Worm (Caenorhabditis elegans) whole organism, young adult: ENCODE data around the gene sipa-1.

ENCODE experiments used
- B0019.2 ChIP-seq: fragments of 200-800 bp; sonication (Bioruptor generic); conservative IDR thresholded peaks from 2 replicates; pipeline ENCODE4 v1.3.6; 2022; ENCODE audit warnings: missing genetic modification reagents, missing genetic modification characterization, missing compliant biosample characterization
- B0035.1 ChIP-seq: sonication (generic microtip); optimal IDR thresholded peaks from 2 replicates; lab custom pipeline; 2016; ENCODE audit warnings: missing genetic modification characterization, mild to moderate bottlenecking, missing compliant biosample characterization, missing genotype, missing genetic modification reagents
- B0261.1 ChIP-seq: sonication (generic microtip); optimal IDR thresholded peaks from 2 replicates; lab custom pipeline; 2016; ENCODE audit warnings: mild to moderate bottlenecking, missing genetic modification characterization, moderate library complexity, missing compliant biosample characterization
- F23B12.7 ChIP-seq: sonication (generic microtip); optimal IDR thresholded peaks from 2 replicates; lab custom pipeline; 2017; ENCODE audit warnings: missing genetic modification characterization, mild to moderate bottlenecking, missing compliant biosample characterization, antibody characterized with exemption, moderate library complexity; ENCODE audit not compliant: insufficient read depth
- F37B4.10 ChIP-seq: fragments of 200-800 bp; sonication (Bioruptor generic); IDR thresholded peaks from 2 replicates; pipeline ENCODE4 v1.3.6; 2022; ENCODE audit warnings: missing genetic modification characterization, missing compliant biosample characterization
- F55B11.4 ChIP-seq: sonication (generic microtip); optimal IDR thresholded peaks from 2 replicates; lab custom pipeline; 2016; ENCODE audit warnings: missing compliant biosample characterization, missing genetic modification characterization, borderline replicate concordance; ENCODE audit not compliant: insufficient read depth
- T26A5.8 ChIP-seq: sonication (generic microtip); optimal IDR thresholded peaks from 2 replicates; lab custom pipeline; 2016; ENCODE audit warnings: missing genetic modification characterization, missing compliant biosample characterization
- Y79H2A.3 ChIP-seq: fragments of 200-800 bp; sonication (Bioruptor generic); conservative IDR thresholded peaks from 2 replicates; pipeline ENCODE4 v1.3.6; 2022; ENCODE audit warnings: missing genetic modification reagents, missing genetic modification characterization, missing compliant biosample characterization
- Y95B8A.8 ChIP-seq: fragments of 200-800 bp; sonication (Bioruptor generic); IDR thresholded peaks from 2 replicates; pipeline ENCODE4 v1.3.6; 2022; ENCODE audit warnings: missing genetic modification reagents, missing genetic modification characterization, missing compliant biosample characterization
- akir-1 ChIP-seq: fragments of 200-800 bp; sonication (Bioruptor generic); optimal IDR thresholded peaks from 2 replicates; lab custom pipeline; 2018; ENCODE audit warnings: mild to moderate bottlenecking, missing genetic modification characterization, moderate library complexity, missing compliant biosample characterization
- attf-5 ChIP-seq: fragments of 200-800 bp; sonication (Bioruptor generic); optimal IDR thresholded peaks from 2 replicates; lab custom pipeline; 2018; ENCODE audit warnings: mild to moderate bottlenecking, missing genetic modification characterization, missing compliant biosample characterization
- attf-6 ChIP-seq: fragments of 200-800 bp; sonication (Bioruptor generic); IDR thresholded peaks from 2 replicates; pipeline ENCODE4 v1.3.6; 2022; ENCODE audit warnings: missing genetic modification reagents, missing genetic modification characterization, missing compliant biosample characterization
- egl-18 ChIP-seq: fragments of 200-800 bp; sonication (Bioruptor generic); IDR thresholded peaks from 2 replicates; pipeline ENCODE4 v1.3.6; 2022; ENCODE audit warnings: missing genetic modification reagents, missing genetic modification characterization, missing compliant biosample characterization
- ekl-4 ChIP-seq: fragments of 200-800 bp; sonication (Bioruptor generic); IDR thresholded peaks from 2 replicates; pipeline ENCODE4 v1.3.6; 2022; ENCODE audit warnings: missing genetic modification reagents, missing genetic modification characterization, missing compliant biosample characterization
- fkh-3 ChIP-seq: sonication (generic microtip); optimal IDR thresholded peaks from 2 replicates; lab custom pipeline; 2016; ENCODE audit warnings: mild to moderate bottlenecking, missing genetic modification characterization, missing compliant biosample characterization
- gei-17 ChIP-seq: fragments of 200-800 bp; sonication (Bioruptor generic); optimal IDR thresholded peaks from 2 replicates; lab custom pipeline; 2018; ENCODE audit warnings: mild to moderate bottlenecking, missing genetic modification characterization, missing compliant biosample characterization
- hmg-1.2 ChIP-seq: fragments of 200-800 bp; sonication (Bioruptor generic); IDR thresholded peaks from 2 replicates; pipeline ENCODE4 v1.3.6; 2022; ENCODE audit warnings: missing genetic modification reagents, missing genetic modification characterization, missing compliant biosample characterization
- hrde-1 ChIP-seq: sonication (generic microtip); optimal IDR thresholded peaks from 2 replicates; lab custom pipeline; 2016; ENCODE audit warnings: missing genetic modification characterization, mild to moderate bottlenecking, missing compliant biosample characterization, moderate library complexity, missing genotype, missing genetic modification reagents, borderline replicate concordance
- lag-1 ChIP-seq: fragments of 200-800 bp; sonication (Bioruptor generic); IDR thresholded peaks from 2 replicates; pipeline ENCODE4 v1.3.6; 2022; ENCODE audit warnings: missing genetic modification reagents, missing genetic modification characterization, missing compliant biosample characterization
- lin-35 ChIP-seq, 3 experiments: fragments of 150-350 bp in 2 of 3; sonication (generic microtip) in 1 of 3; optimal IDR thresholded peaks; 2 replicates each; lab custom pipeline; 2014 to 2018; ENCODE audit warnings: missing biosample characterization in 3 of 3, missing genetic modification characterization in 3 of 3, missing genetic modification reagents in 3 of 3
- lin-40 ChIP-seq: sonication (generic microtip); optimal IDR thresholded peaks from 2 replicates; lab custom pipeline; 2016; ENCODE audit warnings: missing genetic modification characterization, mild to moderate bottlenecking, missing compliant biosample characterization, missing genotype, missing genetic modification reagents
- lin-54 ChIP-seq: fragments of 200-800 bp; sonication (Bioruptor generic); optimal IDR thresholded peaks from 2 replicates; lab custom pipeline; 2018; ENCODE audit warnings: mild to moderate bottlenecking, missing genetic modification characterization, missing compliant biosample characterization
- lsy-27 ChIP-seq: sonication (generic microtip); optimal IDR thresholded peaks from 2 replicates; lab custom pipeline; 2017; ENCODE audit warnings: missing genetic modification characterization, mild to moderate bottlenecking, missing compliant biosample characterization, antibody characterized with exemption, missing genotype, borderline replicate concordance; ENCODE audit not compliant: insufficient read depth
- madf-3 ChIP-seq: fragments of 200-800 bp; sonication (Bioruptor generic); IDR thresholded peaks from 2 replicates; pipeline ENCODE4 v1.3.6; 2022; ENCODE audit warnings: missing genetic modification reagents, missing genetic modification characterization, missing compliant biosample characterization
- nfya-1 ChIP-seq: sonication (generic microtip); optimal IDR thresholded peaks from 2 replicates; lab custom pipeline; 2017; ENCODE audit warnings: antibody characterized with exemption, missing compliant biosample characterization, missing genetic modification characterization, borderline replicate concordance; ENCODE audit not compliant: insufficient read depth
- nhr-120 ChIP-seq: fragments of 200-800 bp; sonication (Bioruptor generic); IDR thresholded peaks from 2 replicates; pipeline ENCODE4 v1.3.6; 2022; ENCODE audit warnings: missing genetic modification characterization, missing compliant biosample characterization
- nhr-27 ChIP-seq: fragments of 200-800 bp; sonication (Bioruptor generic); optimal IDR thresholded peaks from 2 replicates; lab custom pipeline; 2018; ENCODE audit warnings: mild to moderate bottlenecking, missing genetic modification characterization, moderate library complexity, missing compliant biosample characterization
- nhr-80 ChIP-seq: sonication (generic microtip); optimal IDR thresholded peaks from 2 replicates; lab custom pipeline; 2016; ENCODE audit warnings: missing genetic modification characterization, missing compliant biosample characterization
- pbrm-1 ChIP-seq: fragments of 200-800 bp; sonication (Bioruptor generic); IDR thresholded peaks from 2 replicates; pipeline ENCODE4 v1.3.6; 2022; ENCODE audit warnings: missing genetic modification reagents, missing genetic modification characterization, missing compliant biosample characterization
- pha-4 ChIP-seq: fragments of 150-350 bp; sonication (generic microtip); optimal IDR thresholded peaks from 2 replicates; lab custom pipeline; 2014; ENCODE audit warnings: missing biosample characterization, missing genetic modification reagents, missing genetic modification characterization
- rcor-1 ChIP-seq: fragments of 200-800 bp; sonication (Bioruptor generic); IDR thresholded peaks from 2 replicates; pipeline ENCODE4 v1.3.6; 2022; ENCODE audit warnings: missing genetic modification reagents, missing genetic modification characterization, missing compliant biosample characterization
- rec-8 ChIP-seq, 2 experiments: sonication (generic microtip); optimal IDR thresholded peaks; 2 replicates each; lab custom pipeline; 2016; ENCODE audit warnings: mild to moderate bottlenecking in 2 of 2, missing genetic modification characterization in 2 of 2, missing genetic modification reagents in 2 of 2, missing genotype in 2 of 2, missing biosample characterization in 1 of 2, missing compliant biosample characterization in 1 of 2, moderate library complexity in 1 of 2
- rpc-1 ChIP-seq, 2 experiments: fragments of 150-350 bp in 1 of 2; sonication (generic microtip) in 1 of 2; optimal IDR thresholded peaks; 2 replicates each; lab custom pipeline; 2014 to 2018; ENCODE audit warnings: missing biosample characterization in 1 of 2, missing genetic modification characterization in 1 of 2, missing genetic modification reagents in 1 of 2, missing genotype in 1 of 2
- snpc-1.1 ChIP-seq: sonication (generic microtip); optimal IDR thresholded peaks from 2 replicates; lab custom pipeline; 2017; ENCODE audit warnings: missing genetic modification characterization, mild to moderate bottlenecking, missing compliant biosample characterization, antibody characterized with exemption, moderate library complexity, missing genotype, missing genetic modification reagents; ENCODE audit not compliant: insufficient read depth
- snpc-3.4 ChIP-seq: sonication (generic microtip); optimal IDR thresholded peaks from 2 replicates; lab custom pipeline; 2017; ENCODE audit warnings: missing genetic modification characterization, mild to moderate bottlenecking, missing compliant biosample characterization, antibody characterized with exemption, moderate library complexity, missing genotype, missing genetic modification reagents
- snpc-4 ChIP-seq, 5 experiments: fragments of 150-350 bp in 1 of 5; sonication (generic microtip) in 4 of 5; optimal IDR thresholded peaks; 2 replicates each; lab custom pipeline; 2014 to 2018; ENCODE audit warnings: missing genetic modification characterization in 5 of 5, missing biosample characterization in 3 of 5, antibody characterized with exemption in 2 of 5, mild to moderate bottlenecking in 2 of 5, missing compliant biosample characterization in 2 of 5, missing genotype in 2 of 5, moderate library complexity in 2 of 5, missing genetic modification reagents in 1 of 5
- sptf-2 ChIP-seq: fragments of 200-800 bp; sonication (Bioruptor generic); optimal IDR thresholded peaks from 2 replicates; lab custom pipeline; 2018; ENCODE audit warnings: mild to moderate bottlenecking, missing genetic modification characterization, missing compliant biosample characterization
- tbp1 ChIP-seq: fragments of 200-800 bp; sonication (Bioruptor generic); optimal IDR thresholded peaks from 2 replicates; lab custom pipeline; 2018; ENCODE audit warnings: mild to moderate bottlenecking, missing genetic modification characterization, missing compliant biosample characterization
- unc-62 ChIP-seq: fragments of 150-350 bp; optimal IDR thresholded peaks from 2 replicates; lab custom pipeline; 2014; ENCODE audit warnings: missing biosample characterization, missing genetic modification reagents, missing genetic modification characterization
- zfh-2 ChIP-seq: fragments of 200-800 bp; sonication (Bioruptor generic); conservative IDR thresholded peaks from 2 replicates; pipeline ENCODE4 v1.3.6; 2022; ENCODE audit warnings: missing genetic modification reagents, missing genetic modification characterization, missing compliant biosample characterization
- ztf-18 ChIP-seq: sonication (generic microtip); optimal IDR thresholded peaks from 2 replicates; lab custom pipeline; 2016; ENCODE audit warnings: missing genotype, mild to moderate bottlenecking, missing genetic modification characterization, missing compliant biosample characterization
- ztf-22 ChIP-seq: fragments of 200-800 bp; sonication (Bioruptor generic); optimal IDR thresholded peaks from 2 replicates; lab custom pipeline; 2018; ENCODE audit warnings: mild to moderate bottlenecking, missing genetic modification characterization, moderate library complexity, missing compliant biosample characterization
- ztf-25 ChIP-seq: fragments of 200-800 bp; sonication (Bioruptor generic); IDR thresholded peaks from 2 replicates; pipeline ENCODE4 v1.3.6; 2022; ENCODE audit warnings: missing genetic modification reagents, missing genetic modification characterization, missing compliant biosample characterization
- ztf-28 ChIP-seq: fragments of 200-800 bp; sonication (Bioruptor generic); IDR thresholded peaks from 2 replicates; pipeline ENCODE4 v1.3.6; 2022; ENCODE audit warnings: missing genetic modification reagents, missing genetic modification characterization, missing compliant biosample characterization
- ztf-3 ChIP-seq: fragments of 200-800 bp; sonication (Bioruptor generic); optimal IDR thresholded peaks from 2 replicates; lab custom pipeline; 2018; ENCODE audit warnings: mild to moderate bottlenecking, missing genetic modification characterization, missing compliant biosample characterization

The sipa-1 gene

ce11 chrV:11610481-11610880, 26.6 kb downstream of the sipa-1 start, which contains the start of gene sas-5 (continued):
- TF ChIP-seq B0261.1 (tag; lab: Kevin White, UChicago): no peak
- TF ChIP-seq tbp1 (GFP tag; lab: Kevin White, UChicago): no peak
- no peak for TF ChIP-seq madf-3 (GFP tag; lab: Robert Waterston, UW)
- TF ChIP-seq egl-18 (GFP tag; lab: Robert Waterston, UW): no peak
- TF ChIP-seq akir-1 (GFP tag; lab: Kevin White, UChicago): no peak
- TF ChIP-seq pha-4 (tag; lab: Kevin White, UChicago): no peak
- TF ChIP-seq F23B12.7 (tag; lab: Kevin White, UChicago): peak; percentile 78
- TF ChIP-seq lin-40 (tag; lab: Kevin White, UChicago): peak; percentile 51
- TF ChIP-seq Y79H2A.3 (GFP tag; lab: Robert Waterston, UW): no peak
- no peak for TF ChIP-seq B0035.1 (tag; lab: Kevin White, UChicago)
- 0 out of 2 replicates have a peak, but pooled peaks have one; percentile 10 for TF ChIP-seq attf-6
- TF ChIP-seq fkh-3: no peak
- peak; percentile 54 for TF ChIP-seq attf-5 (GFP tag; lab: Kevin White, UChicago)
- peak; percentile 82 for TF ChIP-seq pbrm-1 (GFP tag; lab: Robert Waterston, UW)
- TF ChIP-seq ekl-4: peak; percentile 78
- no peak for TF ChIP-seq ztf-28
- TF ChIP-seq rcor-1: peak; percentile 77
- peak; percentile 58 for TF ChIP-seq hmg-1.2
- 0 out of 2 replicates have a peak, but pooled peaks have one; percentile 25 for TF ChIP-seq Y95B8A.8
- no peak for TF ChIP-seq zfh-2 (GFP tag; lab: Robert Waterston, UW)
- peak; percentile 67 for TF ChIP-seq ztf-18 (tag; lab: Kevin White, UChicago)
- peak; percentile 88 for TF ChIP-seq snpc-3.4
- no peak for TF ChIP-seq T26A5.8 (tag; lab: Kevin White, UChicago)
- no peak for TF ChIP-seq ztf-3 (GFP tag; lab: Kevin White, UChicago)
- no peak for TF ChIP-seq hrde-1 (tag; lab: Kevin White, UChicago)
- peak; percentile 65 for TF ChIP-seq snpc-1.1 (tag; lab: Kevin White, UChicago)
- no peak for TF ChIP-seq gei-17
- TF ChIP-seq ztf-25 (GFP tag; lab: Robert Waterston, UW): 0 out of 2 replicates have a peak, but pooled peaks have one; percentile 37
- TF ChIP-seq ztf-22: no peak
- TF ChIP-seq B0019.2: peak; percentile 37; the same call in 1 of the 2 replicates
- no peak for TF ChIP-seq nfya-1 (tag; lab: Kevin White, UChicago)
- TF ChIP-seq F55B11.4 (tag; lab: Kevin White, UChicago): no peak
- no peak for TF ChIP-seq F37B4.10 (GFP tag; lab: Robert Waterston, UW)
- TF ChIP-seq nhr-27 (tag; lab: Kevin White, UChicago): no peak
- peak; percentile 87 for TF ChIP-seq lin-54
- peak; percentile 40 for TF ChIP-seq rpc-1 (optimal IDR thresholded peaks at IDR 0.05; lab: Kevin White, UChicago)
- TF ChIP-seq rpc-1 (tag; optimal IDR thresholded peaks at IDR 0.05; lab: Kevin White, UChicago): no peak
- no peak for TF ChIP-seq sptf-2 (GFP tag; lab: Kevin White, UChicago)
- no peak for TF ChIP-seq unc-62
- TF ChIP-seq nhr-120 (GFP tag; lab: Robert Waterston, UW): no peak
- TF ChIP-seq nhr-80: peak; percentile 29
- no peak for TF ChIP-seq snpc-4 (GFP tag; optimal IDR thresholded peaks at IDR 0.05; lab: Kevin White, UChicago)
- TF ChIP-seq snpc-4 (tag; optimal IDR thresholded peaks at IDR 0.05; lab: Kevin White, UChicago): peak in 3 of 4 experiments; percentile 70 to 77 (median 76)
- peak in 1 of 2 experiments; percentile 50 for TF ChIP-seq rec-8 (tag; optimal IDR thresholded peaks at IDR 0.05; lab: Kevin White, UChicago)
- TF ChIP-seq lsy-27 (tag; lab: Kevin White, UChicago): no peak
- no peak for TF ChIP-seq lag-1 (GFP tag; lab: Robert Waterston, UW)
- TF ChIP-seq lin-35 (GFP tag; optimal IDR thresholded peaks at IDR 0.05; lab: Kevin White, UChicago): peak; percentile 55 to 83 (median 71)
